Worm (Caenorhabditis elegans): ENCODE results near the gene C09G9.5.

The C09G9.5 gene

ce11 chrIV:8925990-8926389, 39.7 kb downstream of the C09G9.5 start, which contains the start of the genes D1046.2 and cfim-2:
D1046.2 (minus strand) TSS chrIV:8926067.
cfim-2 (plus strand) TSS chrIV:8926324.
- TF ChIP-seq ces-1 (GFP tag; optimal IDR thresholded peaks at IDR 0.05) (peak; percentile 53), ceh-39 (tag; optimal IDR thresholded peaks at IDR 0.05) (peak; percentile 30), nhr-76 (tag; optimal IDR thresholded peaks at IDR 0.05) (no peak), lsy-2 (tag; optimal IDR thresholded peaks at IDR 0.05) (peak; percentile 12), flh-1 (GFP tag; optimal IDR thresholded peaks at IDR 0.05) (no peak), snpc-4 (tag; optimal IDR thresholded peaks at IDR 0.05) (no peak), zip-8 (tag; optimal IDR thresholded peaks at IDR 0.05) (no peak), nhr-2 (tag; optimal IDR thresholded peaks at IDR 0.05) (no peak), cnd-1 (tag; optimal IDR thresholded peaks at IDR 0.05) (no peak), nhr-28 (tag; optimal IDR thresholded peaks at IDR 0.05) (no peak), mls-2 (tag; optimal IDR thresholded peaks at IDR 0.05) (no peak), blmp-1 (tag; optimal IDR thresholded peaks at IDR 0.05) (no peak), unc-120 (tag; optimal IDR thresholded peaks at IDR 0.05; ENCODE audit: poor library complexity, severe bottlenecking) (no peak)

- TF ChIP-seq sptf-1 (tag; optimal IDR thresholded peaks at IDR 0.05): no peak
- TF ChIP-seq unc-39 (tag; optimal IDR thresholded peaks at IDR 0.05): no peak
- TF ChIP-seq blmp-1 (tag; optimal IDR thresholded peaks at IDR 0.05): no peak
- TF ChIP-seq drap-1 (GFP tag; optimal IDR thresholded peaks at IDR 0.05): no peak
- TF ChIP-seq pha-4 (tag; optimal IDR thresholded peaks at IDR 0.05): no peak
- no peak for TF ChIP-seq zip-8 (tag; optimal IDR thresholded peaks at IDR 0.05)
- no peak for TF ChIP-seq snpc-4 (tag; optimal IDR thresholded peaks at IDR 0.05)
- TF ChIP-seq ceh-83 (GFP tag; optimal IDR thresholded peaks at IDR 0.05): no peak
Observed at ce11 chrIV:8926511-8926910, 40.2 kb downstream of the C09G9.5 start.

- TF ChIP-seq nhr-12 (tag; optimal IDR thresholded peaks at IDR 0.05) (no peak), bed-3 (GFP tag; optimal IDR thresholded peaks at IDR 0.05) (peak; percentile 94), pha-4 (tag; optimal IDR thresholded peaks at IDR 0.05) (peak; percentile 68), mep-1 (tag; optimal IDR thresholded peaks at IDR 0.05) (peak; percentile 58), ztf-11 (tag; optimal IDR thresholded peaks at IDR 0.05) (peak; percentile 62), ceh-43 (GFP tag; optimal IDR thresholded peaks at IDR 0.05) (peak; percentile 97), ceh-39 (tag; optimal IDR thresholded peaks at IDR 0.05) (no peak), sptf-1 (tag; optimal IDR thresholded peaks at IDR 0.05) (peak; percentile 99), elt-1 (tag; optimal IDR thresholded peaks at IDR 0.05; ENCODE audit: borderline replicate concordance, insufficient read depth) (no peak), lin-13 (tag; optimal IDR thresholded peaks at IDR 0.05) (peak; percentile 59), mls-2 (tag; optimal IDR thresholded peaks at IDR 0.05) (peak; percentile 98), flh-1 (GFP tag; optimal IDR thresholded peaks at IDR 0.05) (peak; percentile 95), ceh-83 (GFP tag; optimal IDR thresholded peaks at IDR 0.05) (peak; percentile 98), tbx-8 (GFP tag; optimal IDR thresholded peaks at IDR 0.05) (peak; percentile 94), blmp-1 (tag; optimal IDR thresholded peaks at IDR 0.05) (no peak), unc-120 (tag; optimal IDR thresholded peaks at IDR 0.05; ENCODE audit: poor library complexity, severe bottlenecking) (peak; percentile 92), sem-2 (GFP tag; optimal IDR thresholded peaks at IDR 0.05) (peak; percentile 96), unc-62 (GFP tag; optimal IDR thresholded peaks at IDR 0.05) (peak; percentile 84), hlh-1 (tag; optimal IDR thresholded peaks at IDR 0.05) (peak; percentile 74), M03D4.4 (tag; optimal IDR thresholded peaks at IDR 0.05) (peak; percentile 97), nhr-76 (tag; optimal IDR thresholded peaks at IDR 0.05) (peak; percentile 28), drap-1 (GFP tag; optimal IDR thresholded peaks at IDR 0.05) (peak; percentile 97), lin-32 (GFP tag; optimal IDR thresholded peaks at IDR 0.05) (peak; percentile 96), lsy-2 (tag; optimal IDR thresholded peaks at IDR 0.05) (peak; percentile 43), nhr-237 (tag; optimal IDR thresholded peaks at IDR 0.05) (peak; percentile 57), cnd-1 (tag; optimal IDR thresholded peaks at IDR 0.05) (peak; percentile 98), nhr-28 (tag; optimal IDR thresholded peaks at IDR 0.05) (peak; percentile 58), ham-2 (GFP tag; optimal IDR thresholded peaks at IDR 0.05) (peak; percentile 96), elt-3 (tag; optimal IDR thresholded peaks at IDR 0.05) (peak; percentile 64), snpc-4 (tag; optimal IDR thresholded peaks at IDR 0.05) (no peak), zip-8 (tag; optimal IDR thresholded peaks at IDR 0.05) (no peak), ces-1 (GFP tag; optimal IDR thresholded peaks at IDR 0.05) (peak; percentile 4), unc-39 (tag; optimal IDR thresholded peaks at IDR 0.05) (no peak), nhr-2 (tag; optimal IDR thresholded peaks at IDR 0.05) (peak; percentile 10), mab-5 (tag; optimal IDR thresholded peaks at IDR 0.05) (peak; percentile 34)
Observed at ce11 chrIV:8927093-8927492, 40.8 kb downstream of the C09G9.5 start.
